Worm (Caenorhabditis elegans): Measurements from ENCODE around the gene F07H5.10.

Gene F07H5.10

ce11 chrII:8759493-8759892 lies 48.9 kb downstream of the F07H5.10 start, which contains the start of gene fut-1:
fut-1 (minus strand) TSS chrII:8759593.
- no peak for TF ChIP-seq hif-1 (tag; optimal IDR thresholded peaks at IDR 0.05)
- TF ChIP-seq T20F7.1 (GFP tag; optimal IDR thresholded peaks at IDR 0.05), result no peak
- no peak for TF ChIP-seq tag-97 (GFP tag; IDR thresholded peaks at IDR 0.05)
- no peak for TF ChIP-seq lsy-2 (tag; optimal IDR thresholded peaks at IDR 0.05)
- no peak for TF ChIP-seq ama-1 (optimal IDR thresholded peaks at IDR 0.05)
- no peak for TF ChIP-seq madf-9 (GFP tag; conservative IDR thresholded peaks at IDR 0.05)
- no peak for TF ChIP-seq zip-11 (GFP tag; IDR thresholded peaks at IDR 0.05)
- no peak for TF ChIP-seq ctbp-1 (GFP tag; IDR thresholded peaks at IDR 0.05)
- no peak for TF ChIP-seq ceh-28 (tag; optimal IDR thresholded peaks at IDR 0.05)
- TF ChIP-seq gei-8 (GFP tag; optimal IDR thresholded peaks at IDR 0.05), result no peak
- no peak for TF ChIP-seq nhr-25 (tag; optimal IDR thresholded peaks at IDR 0.05; ENCODE audit: borderline replicate concordance, insufficient read depth)
- no peak for TF ChIP-seq nhr-11 (tag; optimal IDR thresholded peaks at IDR 0.05)
- TF ChIP-seq lin-15B (tag; optimal IDR thresholded peaks at IDR 0.05), result no peak
- no peak for TF ChIP-seq ZK337.2 (GFP tag; IDR thresholded peaks at IDR 0.05)
- TF ChIP-seq ces-1 (GFP tag; optimal IDR thresholded peaks at IDR 0.05), result no peak
- TF ChIP-seq fkh-10 (GFP tag; optimal IDR thresholded peaks at IDR 0.05), result no peak
- no peak for TF ChIP-seq daf-16 (GFP tag; optimal IDR thresholded peaks at IDR 0.05)
- TF ChIP-seq daf-16 (tag; optimal IDR thresholded peaks at IDR 0.05), result no peak
